Worm (Caenorhabditis elegans): ENCODE measurements around the gene cnc-9.

- TF ChIP-seq sea-1 (GFP tag; conservative IDR thresholded peaks at IDR 0.05), result no peak
- no peak for TF ChIP-seq flt-1 (GFP tag; IDR thresholded peaks at IDR 0.05)
- no peak for TF ChIP-seq ceh-36 (tag; optimal IDR thresholded peaks at IDR 0.05)
Measured at ce11 chrV:7436509-7436908, 36.5 kb upstream of the cnc-9 start.

Data from whole organism, early embryonic.